Fruit fly (Drosophila melanogaster): ENCODE results near the gene r.

DNA sequence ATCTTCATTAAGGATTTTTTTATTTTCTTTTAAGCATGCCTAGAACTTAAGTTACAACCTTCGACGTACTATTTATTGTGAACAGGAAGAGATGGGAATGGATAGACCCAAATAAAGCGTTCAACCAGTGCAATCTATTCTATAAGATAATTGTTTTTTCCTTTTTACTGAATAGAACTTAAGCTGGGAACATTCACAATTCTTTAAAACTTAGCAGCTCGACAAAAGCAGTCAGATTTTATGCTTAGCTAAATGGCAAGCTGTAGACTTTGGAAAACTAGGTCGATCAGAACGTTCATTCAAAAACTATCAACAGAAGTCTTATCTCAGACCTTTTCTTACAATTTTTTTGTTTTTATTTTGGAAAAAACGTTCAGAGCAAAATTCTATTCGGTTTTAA, 55.8 kb downstream of the r start, which contains the start of gene CG13008:
- TF ChIP-seq CTCF (optimal IDR thresholded peaks at IDR 0.05) (no peak), CG8478 (optimal IDR thresholded peaks at IDR 0.05) (no peak)
